Worm (Caenorhabditis elegans): Measurements from ENCODE around the gene npr-8.
"Not testable (repeated sequence)": the region's sequence is repeated elsewhere in the genome, so short reads cannot be mapped to it uniquely, and the experiment has no call there.

The npr-8 gene

ce11 chrX:7340394-7340793 is 36.7 kb upstream of the npr-8 start:
- TF ChIP-seq ceh-83 (GFP tag; optimal IDR thresholded peaks at IDR 0.05) (no peak), zip-8 (tag; optimal IDR thresholded peaks at IDR 0.05) (peak; percentile 4), bed-3 (GFP tag; optimal IDR thresholded peaks at IDR 0.05) (no peak), unc-39 (tag; optimal IDR thresholded peaks at IDR 0.05) (no peak)

ce11 chrX:7340915-7341559 is 36.1 kb upstream of the npr-8 start, which contains the start of gene C07D8.6:
Gene C07D8.6, plus strand, starts transcription at chrX:7341509.
- TF ChIP-seq unc-120 (tag; optimal IDR thresholded peaks at IDR 0.05; ENCODE audit: poor library complexity, severe bottlenecking) = peak; percentile 1
- TF ChIP-seq hlh-1 (tag; optimal IDR thresholded peaks at IDR 0.05) = peak; percentile 62
- TF ChIP-seq unc-62 (GFP tag; optimal IDR thresholded peaks at IDR 0.05) = peak; percentile 24
- TF ChIP-seq nhr-2 (tag; optimal IDR thresholded peaks at IDR 0.05) = no peak

ce11 chrX:7343218-7343617 is 33.9 kb upstream of the npr-8 start:
- TF ChIP-seq bed-3 (GFP tag; optimal IDR thresholded peaks at IDR 0.05) = no peak
- TF ChIP-seq unc-120 (tag; optimal IDR thresholded peaks at IDR 0.05; ENCODE audit: poor library complexity, severe bottlenecking) = no peak
- TF ChIP-seq sem-2 (GFP tag; optimal IDR thresholded peaks at IDR 0.05) = no peak
- TF ChIP-seq ceh-43 (GFP tag; optimal IDR thresholded peaks at IDR 0.05) = no peak
- no peak for TF ChIP-seq elt-3 (tag; optimal IDR thresholded peaks at IDR 0.05)
- TF ChIP-seq pha-4 (tag; optimal IDR thresholded peaks at IDR 0.05) = no peak
- TF ChIP-seq lsy-2 (tag; optimal IDR thresholded peaks at IDR 0.05) = no peak
- TF ChIP-seq ztf-11 (tag; optimal IDR thresholded peaks at IDR 0.05) = no peak
- TF ChIP-seq nhr-12 (tag; optimal IDR thresholded peaks at IDR 0.05) = no peak
- TF ChIP-seq elt-1 (tag; optimal IDR thresholded peaks at IDR 0.05; ENCODE audit: borderline replicate concordance, insufficient read depth) = no peak
- TF ChIP-seq unc-39 (tag; optimal IDR thresholded peaks at IDR 0.05) = no peak
- no peak for TF ChIP-seq unc-62 (GFP tag; optimal IDR thresholded peaks at IDR 0.05)
- TF ChIP-seq nhr-28 (tag; optimal IDR thresholded peaks at IDR 0.05) = no peak

- no peak for TF ChIP-seq ceh-43 (GFP tag; optimal IDR thresholded peaks at IDR 0.05)
- no peak for TF ChIP-seq mep-1 (tag; optimal IDR thresholded peaks at IDR 0.05)
- TF ChIP-seq mls-2 (tag; optimal IDR thresholded peaks at IDR 0.05) = no peak
- no peak for TF ChIP-seq nhr-28 (tag; optimal IDR thresholded peaks at IDR 0.05)
- no peak for TF ChIP-seq elt-1 (tag; optimal IDR thresholded peaks at IDR 0.05; ENCODE audit: borderline replicate concordance, insufficient read depth)
- TF ChIP-seq nhr-12 (tag; optimal IDR thresholded peaks at IDR 0.05) = no peak
- TF ChIP-seq snpc-4 (tag; optimal IDR thresholded peaks at IDR 0.05) = no peak
- TF ChIP-seq M03D4.4 (tag; optimal IDR thresholded peaks at IDR 0.05) = no peak
- TF ChIP-seq nhr-237 (tag; optimal IDR thresholded peaks at IDR 0.05) = no peak
- TF ChIP-seq unc-120 (tag; optimal IDR thresholded peaks at IDR 0.05; ENCODE audit: poor library complexity, severe bottlenecking) = no peak
- TF ChIP-seq hlh-1 (tag; optimal IDR thresholded peaks at IDR 0.05) = no peak
- TF ChIP-seq mab-5 (tag; optimal IDR thresholded peaks at IDR 0.05) = no peak
- no peak for TF ChIP-seq sem-2 (GFP tag; optimal IDR thresholded peaks at IDR 0.05)
- no peak for TF ChIP-seq flh-1 (GFP tag; optimal IDR thresholded peaks at IDR 0.05)
- no peak for TF ChIP-seq nhr-76 (tag; optimal IDR thresholded peaks at IDR 0.05)
Observed at ce11 chrX:7343747-7344146, 33.4 kb upstream of the npr-8 start, which contains the start of gene C07D8.5. Gene C07D8.5, plus strand, starts transcription at chrX:7344047.

ce11 chrX:7365267-7365666 is 11.8 kb upstream of the npr-8 start, which contains the start of gene C56G3.2:
Gene C56G3.2, plus strand, starts transcription at chrX:7365567.
- not testable (repeated sequence) for TF ChIP-seq M03D4.4, nhr-12, elt-3 (tag; optimal IDR thresholded peaks at IDR 0.05)

- no peak for TF ChIP-seq ceh-43 (GFP tag; optimal IDR thresholded peaks at IDR 0.05)
- no peak for TF ChIP-seq lsy-2 (tag; optimal IDR thresholded peaks at IDR 0.05)
Observed at ce11 chrX:7369770-7370169, 7.3 kb upstream of the npr-8 start.

ce11 chrX:7371945-7372344 is 5.2 kb upstream of the npr-8 start:
- TF ChIP-seq ces-1 (GFP tag; optimal IDR thresholded peaks at IDR 0.05) (peak; percentile 63), nhr-2 (tag; optimal IDR thresholded peaks at IDR 0.05) (no peak)

All from whole organism, mixed stage, embryonic.